Fruit fly (Drosophila melanogaster) whole organism, pupa: ENCODE measurements around the gene eIF3g1.

Experiments used
- CG10348 ChIP-seq: fragments of 200-800 bp; sonication (Bioruptor generic); IDR thresholded peaks from 2 replicates; pipeline ENCODE4 v1.3.6; 2022; ENCODE audit warnings: missing biosample characterization, missing genetic modification characterization
- CG12605 ChIP-seq: fragments of 200-800 bp; sonication (Bioruptor generic); IDR thresholded peaks from 2 replicates; pipeline ENCODE4 v1.3.6; 2022; ENCODE audit warnings: missing biosample characterization, missing genetic modification characterization
- CG13204 ChIP-seq: fragments of 200-800 bp; sonication (Bioruptor generic); optimal IDR thresholded peaks from 2 replicates; lab custom pipeline; 2018; ENCODE audit warnings: missing biosample characterization, mild to moderate bottlenecking, missing genetic modification characterization, moderate library complexity
- CG14655 ChIP-seq: fragments of 200-800 bp; sonication (Bioruptor generic); optimal IDR thresholded peaks from 3 replicates; lab custom pipeline; 2017; ENCODE audit warnings: mild to moderate bottlenecking, missing biosample characterization, missing genetic modification reagents, missing genetic modification characterization
- CG17806 ChIP-seq: fragments of 200-800 bp; sonication (Bioruptor generic); optimal IDR thresholded peaks from 2 replicates; lab custom pipeline; 2018; ENCODE audit warnings: missing biosample characterization, mild to moderate bottlenecking, missing genetic modification characterization, moderate library complexity
- CG32121 ChIP-seq: fragments of 200-800 bp; sonication (Bioruptor generic); IDR thresholded peaks from 2 replicates; pipeline ENCODE4 v1.3.6; 2022; ENCODE audit warnings: missing biosample characterization, missing genetic modification characterization
- CG4496 ChIP-seq: fragments of 200-800 bp; sonication (Bioruptor generic); IDR thresholded peaks from 3 replicates; pipeline ENCODE4 v1.3.6; 2022; ENCODE audit warnings: missing biosample characterization, missing genetic modification characterization
- CG8159 ChIP-seq: fragments of 200-800 bp; sonication (Bioruptor generic); optimal IDR thresholded peaks from 3 replicates; lab custom pipeline; 2018; ENCODE audit warnings: missing biosample characterization, mild to moderate bottlenecking, missing genetic modification characterization, moderate library complexity
- CG9948 ChIP-seq: fragments of 200-800 bp; sonication (Bioruptor generic); optimal IDR thresholded peaks from 2 replicates; lab custom pipeline; 2018; ENCODE audit warnings: missing biosample characterization, mild to moderate bottlenecking, missing genetic modification characterization, moderate library complexity
- D1 ChIP-seq: fragments of 200-800 bp; sonication (Bioruptor generic); optimal IDR thresholded peaks from 2 replicates; lab custom pipeline; 2018; ENCODE audit warnings: missing biosample characterization, mild to moderate bottlenecking, missing genetic modification characterization, moderate library complexity
- EcR ChIP-seq: fragments of 200-800 bp; sonication (Bioruptor generic); optimal IDR thresholded peaks from 3 replicates; lab custom pipeline; 2019; ENCODE audit warnings: missing biosample characterization, missing genetic modification characterization, mild to moderate bottlenecking, moderate library complexity, missing genetic modification reagents
- Pif1A ChIP-seq: fragments of 200-800 bp; sonication (Bioruptor generic); optimal IDR thresholded peaks from 3 replicates; lab custom pipeline; 2016; ENCODE audit warnings: missing biosample characterization, missing genetic modification characterization
- gl ChIP-seq: fragments of 200-800 bp; sonication (Bioruptor generic); optimal IDR thresholded peaks from 2 replicates; lab custom pipeline; 2018; ENCODE audit warnings: missing biosample characterization, mild to moderate bottlenecking, missing genetic modification characterization
- rn ChIP-seq: fragments of 200-800 bp; sonication (Bioruptor generic); IDR thresholded peaks from 2 replicates; pipeline ENCODE4 v1.3.6; 2022; ENCODE audit warnings: missing biosample characterization, missing genetic modification characterization

The eIF3g1 gene

DNA sequence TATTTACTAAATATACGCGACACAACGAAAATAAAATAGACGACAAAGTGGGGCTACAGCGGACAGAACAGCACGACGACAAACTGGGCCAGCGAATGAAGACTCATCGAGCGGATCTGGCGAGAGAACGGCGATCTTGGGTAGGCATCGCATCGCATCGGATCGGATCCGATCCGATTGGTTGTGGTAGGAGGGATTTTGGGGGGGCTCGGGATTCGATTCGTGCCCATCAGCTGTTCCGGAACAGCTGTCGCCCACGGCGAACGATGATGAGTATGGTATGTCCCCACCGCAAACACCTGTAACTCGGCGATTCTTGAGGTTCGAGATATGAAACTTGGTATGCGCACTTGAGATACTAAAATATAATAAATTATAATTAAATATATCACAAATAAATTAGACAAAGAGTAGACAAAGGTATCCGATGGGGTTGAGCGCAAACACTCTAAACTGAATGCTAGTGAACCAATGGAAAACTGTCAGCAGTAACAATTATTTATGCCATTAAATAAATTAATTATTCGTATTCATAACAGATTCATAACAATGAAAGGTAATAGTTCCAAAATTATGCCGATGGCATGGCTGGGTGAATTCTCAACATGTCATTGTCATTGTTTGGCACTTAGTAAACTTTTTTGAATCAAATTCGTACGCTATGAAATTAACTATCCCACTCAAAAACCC, 29.7 kb downstream of the eIF3g1 start, which contains the start of the genes Vha36-3 and AANATL7:
Gene Vha36-3 (minus strand): TSS at position 242 of the 690 bp plus-strand sequence.
Gene AANATL7 (plus strand): TSS at position 640 of the 690 bp plus-strand sequence.
- TF ChIP-seq CG10348 (no peak), rn (GFP tag; lab: Robert Waterston, UW) (no peak), D1 (tag; lab: Kevin White, UChicago) (no peak), CG8159 (tag; lab: Kevin White, UChicago) (no peak), CG32121 (GFP tag; lab: Robert Waterston, UW) (no peak), gl (tag; lab: Kevin White, UChicago) (no peak), CG4496 (GFP tag; lab: Robert Waterston, UW) (no peak), Pif1A (GFP tag; lab: Kevin White, UChicago) (no peak), CG12605 (no peak), CG17806 (tag; lab: Kevin White, UChicago) (no peak), CG14655 (GFP tag; lab: Kevin White, UChicago) (no peak), CG9948 (tag; lab: Kevin White, UChicago) (no peak), EcR (GFP tag; lab: Kevin White, UChicago) (no peak), CG13204 (GFP tag; lab: Kevin White, UChicago) (no peak)
